Worm (Caenorhabditis elegans) whole organism, L3 larva: ENCODE results near the gene F49F1.15.

Source experiments
- ama-1 ChIP-seq: fragments of 150-350 bp; optimal IDR thresholded peaks from 2 replicates; lab custom pipeline; 2018
- ceh-28 ChIP-seq: fragments of 150-350 bp; optimal IDR thresholded peaks from 2 replicates; lab custom pipeline; 2014; ENCODE audit warnings: missing biosample characterization, missing genetic modification reagents, missing genetic modification characterization
- fkh-10 ChIP-seq: sonication (generic microtip); optimal IDR thresholded peaks from 2 replicates; lab custom pipeline; 2017; ENCODE audit warnings: missing biosample characterization, missing genetic modification reagents, missing genetic modification characterization
- nhr-12 ChIP-seq: fragments of 150-350 bp; optimal IDR thresholded peaks from 2 replicates; lab custom pipeline; 2014; ENCODE audit warnings: missing biosample characterization, missing genetic modification characterization
- nhr-28 ChIP-seq: fragments of 150-350 bp; optimal IDR thresholded peaks from 2 replicates; lab custom pipeline; 2014; ENCODE audit warnings: missing biosample characterization, missing genetic modification characterization
- nhr-76 ChIP-seq: fragments of 150-350 bp; sonication (generic microtip); optimal IDR thresholded peaks from 5 replicates; lab custom pipeline; 2014; ENCODE audit warnings: missing biosample characterization, missing genetic modification characterization
- nhr-77 ChIP-seq: fragments of 150-350 bp; optimal IDR thresholded peaks from 2 replicates; lab custom pipeline; 2014; ENCODE audit warnings: missing biosample characterization, missing genetic modification characterization
- snpc-4 ChIP-seq: fragments of 150-350 bp; optimal IDR thresholded peaks from 2 replicates; lab custom pipeline; 2014; ENCODE audit warnings: missing biosample characterization, missing genetic modification characterization
- ztf-11 ChIP-seq: fragments of 150-350 bp; optimal IDR thresholded peaks from 2 replicates; lab custom pipeline; 2014; ENCODE audit warnings: missing biosample characterization, missing genetic modification characterization

- TF ChIP-seq snpc-4 (tag; lab: Kevin White, UChicago) (no peak), ztf-11 (tag; lab: Kevin White, UChicago) (no peak), nhr-28 (tag; lab: Kevin White, UChicago) (no peak), nhr-77 (tag; lab: Kevin White, UChicago) (no peak), ama-1 (lab: Kevin White, UChicago) (no peak), ceh-28 (tag; lab: Kevin White, UChicago) (no peak), fkh-10 (GFP tag; lab: Kevin White, UChicago) (no peak), nhr-12 (no peak), nhr-76 (tag; lab: Kevin White, UChicago) (no peak)
These were observed 29.4 kb downstream of the F49F1.15 start for ce11 chrIV:4085022-4085421.
